Fruit fly (Drosophila melanogaster): ENCODE results near the gene CG13639.

The CG13639 gene

DNA sequence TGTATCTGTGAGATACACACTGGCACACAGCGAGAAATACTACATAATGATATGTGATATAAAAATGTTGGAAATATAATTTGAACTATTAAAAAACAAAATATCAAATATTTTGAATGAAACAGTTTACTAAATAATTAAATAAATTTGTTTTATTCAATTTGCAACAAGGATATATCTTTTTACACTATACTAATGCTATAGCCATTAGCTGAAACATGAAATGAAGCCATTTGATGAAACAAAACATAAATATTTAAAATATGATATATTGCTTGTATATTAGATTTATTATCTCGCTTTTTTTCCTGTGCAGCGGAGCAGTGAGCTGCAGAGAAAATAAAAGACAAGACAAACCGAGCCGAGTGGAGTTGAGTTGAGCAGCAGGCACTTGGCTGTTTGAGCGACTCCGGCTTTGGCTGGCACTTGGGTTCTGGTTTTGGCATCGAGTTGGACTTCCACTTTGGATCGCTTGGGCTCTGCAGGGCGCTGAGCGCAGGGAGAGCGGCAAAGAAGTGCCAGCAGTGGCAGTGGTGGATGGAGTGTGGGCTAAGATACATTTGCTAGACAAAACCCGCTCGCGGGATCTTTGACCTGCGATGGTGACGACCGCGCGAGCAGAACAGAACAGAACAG is 33.3 kb upstream of the CG13639 start (continued):
- TF ChIP-seq dmrt99B (tag; optimal IDR thresholded peaks at IDR 0.05) (peak; percentile 92), ATbp (GFP tag; optimal IDR thresholded peaks at IDR 0.05) (peak; percentile 52), gcm2 (GFP tag; optimal IDR thresholded peaks at IDR 0.05) (no peak), tna (GFP tag; IDR thresholded peaks at IDR 0.05; ENCODE audit: partially characterized antibody) (no peak), CG9876 (GFP tag; optimal IDR thresholded peaks at IDR 0.05) (no peak)

DNA sequence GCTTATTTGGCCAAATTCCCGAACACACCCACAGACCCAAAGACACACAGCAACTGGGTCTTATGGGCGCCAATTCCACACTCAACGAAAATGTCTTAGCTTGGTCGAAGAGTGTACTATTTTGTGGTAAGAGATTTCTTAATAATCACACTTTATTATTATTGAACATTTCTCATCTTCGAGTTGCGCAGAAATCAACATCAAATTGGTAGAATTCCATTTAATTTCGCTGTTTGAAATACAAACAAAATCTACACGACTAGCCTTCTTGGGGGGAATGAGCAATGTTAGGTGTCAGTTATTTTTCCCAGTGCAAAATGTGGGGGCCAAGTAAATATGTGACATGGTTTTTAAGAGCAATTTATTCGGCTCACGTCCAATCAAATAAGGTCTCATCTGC is 30.8 kb upstream of the CG13639 start:
- TF ChIP-seq Sox102F (GFP tag; optimal IDR thresholded peaks at IDR 0.05) (peak; percentile 24), CG11504 (tag; optimal IDR thresholded peaks at IDR 0.05) (peak; percentile 39), CG2120 (GFP tag; optimal IDR thresholded peaks at IDR 0.05) (peak; percentile 3), CG13424 (tag; optimal IDR thresholded peaks at IDR 0.05) (peak; percentile 27), CG30403 (GFP tag; optimal IDR thresholded peaks at IDR 0.05) (peak; percentile 13), CG2712 (tag; optimal IDR thresholded peaks at IDR 0.05) (peak; percentile 18), pros (GFP tag; optimal IDR thresholded peaks at IDR 0.05) (no peak), ind (GFP tag; optimal IDR thresholded peaks at IDR 0.05) (no peak), CG2678 (tag; optimal IDR thresholded peaks at IDR 0.05) (peak; percentile 26), Rfx (GFP tag; IDR thresholded peaks at IDR 0.05) (no peak), H15 (GFP tag; IDR thresholded peaks at IDR 0.05) (no peak), Med (GFP tag) (peak; percentile 75), CG9609 (GFP tag; optimal IDR thresholded peaks at IDR 0.05) (no peak), ham (GFP tag; IDR thresholded peaks at IDR 0.05) (no peak), CG12659 (GFP tag; optimal IDR thresholded peaks at IDR 0.05) (no peak), Mes4 (GFP tag; optimal IDR thresholded peaks at IDR 0.05) (no peak), eve (GFP tag; optimal IDR thresholded peaks at IDR 0.05) (no peak), zf30C (GFP tag; optimal IDR thresholded peaks at IDR 0.05) (peak; percentile 29), Ets65A (GFP tag) (peak; percentile 88), Lhr (GFP tag; optimal IDR thresholded peaks at IDR 0.05) (no peak), dysf (GFP tag; IDR thresholded peaks at IDR 0.05) (0 out of 3 replicates have a peak, but pooled peaks have one; percentile 38), CkIIα-i1 (GFP tag; IDR thresholded peaks at IDR 0.05) (no peak), CG18262 (tag; optimal IDR thresholded peaks at IDR 0.05) (peak; percentile 15), CoRest (tag; optimal IDR thresholded peaks at IDR 0.05) (peak; percentile 3), CG6813 (GFP tag; optimal IDR thresholded peaks at IDR 0.05) (no peak), hth (optimal IDR thresholded peaks at IDR 0.05) (no peak), Xrp1 (GFP tag; IDR thresholded peaks at IDR 0.05) (peak; percentile 9; the same call in 1 of the 2 replicates), CG31388 (GFP tag; optimal IDR thresholded peaks at IDR 0.05) (no peak), CG13624 (GFP tag; optimal IDR thresholded peaks at IDR 0.05) (no peak), vfl (GFP tag; optimal IDR thresholded peaks at IDR 0.05) (no peak), grau (tag; optimal IDR thresholded peaks at IDR 0.05) (peak; percentile 32), Ssrp (tag; optimal IDR thresholded peaks at IDR 0.05) (no peak), da (GFP tag; optimal IDR thresholded peaks at IDR 0.05) (no peak), CG12391 (tag; optimal IDR thresholded peaks at IDR 0.05) (peak; percentile 3), CG10543 (GFP tag; optimal IDR thresholded peaks at IDR 0.05) (no peak), CG18011 (GFP tag; optimal IDR thresholded peaks at IDR 0.05) (no peak), lab (GFP tag; optimal IDR thresholded peaks at IDR 0.05) (peak; percentile 25), sens (GFP tag) (no peak), Oli (tag; optimal IDR thresholded peaks at IDR 0.05) (peak; percentile 14), pum (GFP tag; optimal IDR thresholded peaks at IDR 0.05) (no peak), Ravus (GFP tag; IDR thresholded peaks at IDR 0.05) (no peak), phol (tag; optimal IDR thresholded peaks at IDR 0.05) (peak; percentile 14), CG10959 (GFP tag; IDR thresholded peaks at IDR 0.05) (no peak), gem (tag; optimal IDR thresholded peaks at IDR 0.05) (peak; percentile 36)
